Worm (Caenorhabditis elegans) whole organism, L1 larva: Measurements from ENCODE around the gene pgp-11.

Experiments
- aha-1 ChIP-seq: fragments of 150-350 bp; optimal IDR thresholded peaks from 2 replicates; lab custom pipeline; 2014; ENCODE audit warnings: missing biosample characterization, missing genetic modification characterization
- ama-1 ChIP-seq: fragments of 150-350 bp; optimal IDR thresholded peaks from 2 replicates; lab custom pipeline; 2014
- blmp-1 ChIP-seq: fragments of 150-350 bp; optimal IDR thresholded peaks from 2 replicates; lab custom pipeline; 2014; ENCODE audit warnings: missing biosample characterization, missing genetic modification characterization
- dpl-1 ChIP-seq, 3 experiments: fragments of 150-350 bp in 2 of 3; sonication (generic microtip) in 1 of 3; optimal IDR thresholded peaks; 2 replicates each; lab custom pipeline; 2014 to 2017; ENCODE audit warnings: missing biosample characterization in 3 of 3, missing genetic modification characterization in 3 of 3, missing genetic modification reagents in 3 of 3
- dsc-1 ChIP-seq: sonication (generic microtip); optimal IDR thresholded peaks from 2 replicates; lab custom pipeline; 2016; ENCODE audit warnings: mild to moderate bottlenecking, missing genetic modification characterization, missing compliant biosample characterization
- egl-13 ChIP-seq: sonication (generic microtip); optimal IDR thresholded peaks from 2 replicates; lab custom pipeline; 2016; ENCODE audit warnings: missing genotype, missing genetic modification reagents, missing genetic modification characterization, missing compliant biosample characterization
- fkh-10 ChIP-seq: sonication (generic microtip); optimal IDR thresholded peaks from 2 replicates; lab custom pipeline; 2017; ENCODE audit warnings: missing biosample characterization, missing genetic modification reagents, missing genetic modification characterization
- fkh-4 ChIP-seq: sonication (generic microtip); optimal IDR thresholded peaks from 2 replicates; lab custom pipeline; 2016; ENCODE audit warnings: missing compliant biosample characterization, missing genetic modification characterization, borderline replicate concordance
- fos-1 ChIP-seq: fragments of 150-350 bp; optimal IDR thresholded peaks from 2 replicates; lab custom pipeline; 2014; ENCODE audit warnings: missing biosample characterization, missing genetic modification characterization
- grh-1 ChIP-seq: fragments of 200-800 bp; sonication (Bioruptor generic); IDR thresholded peaks from 2 replicates; pipeline ENCODE4 v1.3.6; 2022; ENCODE audit warnings: missing genetic modification reagents, missing genetic modification characterization, missing compliant biosample characterization
- hpl-2 ChIP-seq: fragments of 150-350 bp; optimal IDR thresholded peaks from 2 replicates; lab custom pipeline; 2014; ENCODE audit warnings: missing biosample characterization, missing genetic modification reagents, missing genetic modification characterization
- irx-1 ChIP-seq: sonication (generic microtip); optimal IDR thresholded peaks from 2 replicates; lab custom pipeline; 2016; ENCODE audit warnings: missing genetic modification characterization, missing compliant biosample characterization
- lin-13 ChIP-seq: fragments of 150-350 bp; optimal IDR thresholded peaks from 2 replicates; lab custom pipeline; 2014; ENCODE audit warnings: missing biosample characterization, missing genetic modification reagents, missing genetic modification characterization
- lin-39 ChIP-seq: fragments of 150-350 bp; optimal IDR thresholded peaks from 2 replicates; lab custom pipeline; 2014; ENCODE audit warnings: missing biosample characterization, missing genetic modification reagents, missing genetic modification characterization
- lir-3 ChIP-seq: sonication (generic microtip); optimal IDR thresholded peaks from 2 replicates; lab custom pipeline; 2016; ENCODE audit warnings: mild to moderate bottlenecking, missing genetic modification characterization, moderate library complexity, missing compliant biosample characterization; ENCODE audit not compliant: poor library complexity
- mdl-1 ChIP-seq, 2 experiments: fragments of 150-350 bp; optimal IDR thresholded peaks; 2 replicates each; lab custom pipeline; 2014 to 2017; ENCODE audit warnings: missing biosample characterization in 2 of 2, missing genetic modification characterization in 2 of 2, inconsistent platforms in 1 of 2
- nhr-11 ChIP-seq: fragments of 150-350 bp; optimal IDR thresholded peaks from 2 replicates; lab custom pipeline; 2014; ENCODE audit warnings: missing biosample characterization, missing genetic modification characterization
- nhr-237 ChIP-seq: fragments of 150-350 bp; optimal IDR thresholded peaks from 2 replicates; lab custom pipeline; 2014; ENCODE audit warnings: missing biosample characterization, missing genetic modification characterization
- nhr-76 ChIP-seq: sonication (generic microtip); optimal IDR thresholded peaks from 2 replicates; lab custom pipeline; 2017; ENCODE audit warnings: missing biosample characterization, missing genetic modification characterization
- nhr-77 ChIP-seq: fragments of 150-350 bp; optimal IDR thresholded peaks from 2 replicates; lab custom pipeline; 2014; ENCODE audit warnings: missing biosample characterization, missing genetic modification characterization
- nhr-84 ChIP-seq: sonication (generic microtip); optimal IDR thresholded peaks from 2 replicates; lab custom pipeline; 2017; ENCODE audit warnings: missing biosample characterization, missing genetic modification characterization
- pag-3 ChIP-seq: sonication (generic microtip); optimal IDR thresholded peaks from 2 replicates; lab custom pipeline; 2017; ENCODE audit warnings: missing genetic modification characterization, mild to moderate bottlenecking, missing compliant biosample characterization, antibody characterized with exemption, borderline replicate concordance; ENCODE audit not compliant: insufficient read depth
- pqm-1 ChIP-seq: sonication (generic microtip); optimal IDR thresholded peaks from 3 replicates; lab custom pipeline; 2017; ENCODE audit warnings: missing biosample characterization, missing genetic modification characterization
- skn-1 ChIP-seq: fragments of 150-350 bp; optimal IDR thresholded peaks from 2 replicates; lab custom pipeline; 2014; ENCODE audit warnings: missing biosample characterization, missing genetic modification characterization
- snu-23 ChIP-seq: sonication (generic microtip); optimal IDR thresholded peaks from 2 replicates; lab custom pipeline; 2016; ENCODE audit warnings: missing genetic modification characterization, missing compliant biosample characterization
- sptf-1 ChIP-seq: fragments of 150-350 bp; optimal IDR thresholded peaks from 2 replicates; lab custom pipeline; 2014; ENCODE audit warnings: missing biosample characterization, missing genetic modification characterization
- sup-37 ChIP-seq: fragments of 200-800 bp; sonication (Bioruptor generic); optimal IDR thresholded peaks from 2 replicates; lab custom pipeline; 2018; ENCODE audit warnings: mild to moderate bottlenecking, missing genetic modification characterization, missing compliant biosample characterization
- swsn-7 ChIP-seq: sonication (generic microtip); optimal IDR thresholded peaks from 2 replicates; lab custom pipeline; 2016; ENCODE audit warnings: missing genetic modification characterization, missing compliant biosample characterization
- tlp-1 ChIP-seq: fragments of 150-350 bp; optimal IDR thresholded peaks from 2 replicates; lab custom pipeline; 2014; ENCODE audit warnings: missing biosample characterization, missing genetic modification characterization
- unc-130 ChIP-seq: fragments of 150-350 bp; optimal IDR thresholded peaks from 2 replicates; lab custom pipeline; 2017; ENCODE audit warnings: missing biosample characterization, missing genetic modification characterization, inconsistent platforms
- unc-30 ChIP-seq: sonication (generic microtip); optimal IDR thresholded peaks from 2 replicates; lab custom pipeline; 2017; ENCODE audit warnings: missing biosample characterization, missing genetic modification characterization
- unc-86 ChIP-seq: sonication (generic microtip); optimal IDR thresholded peaks from 2 replicates; lab custom pipeline; 2016; ENCODE audit warnings: missing genetic modification characterization, missing compliant biosample characterization
- unc-98 ChIP-seq: fragments of 200-800 bp; sonication (Bioruptor generic); IDR thresholded peaks from 2 replicates; pipeline ENCODE4 v1.3.6; 2022; ENCODE audit warnings: missing genetic modification characterization, missing compliant biosample characterization
- xbp-1 ChIP-seq: sonication (generic microtip); optimal IDR thresholded peaks from 2 replicates; lab custom pipeline; 2016; ENCODE audit warnings: missing genetic modification characterization, missing compliant biosample characterization
- zag-1 ChIP-seq: fragments of 150-350 bp; optimal IDR thresholded peaks from 2 replicates; lab custom pipeline; 2014; ENCODE audit warnings: missing biosample characterization, missing genetic modification characterization
- ztf-11 ChIP-seq, 2 experiments: sonication (generic microtip); optimal IDR thresholded peaks; 2 replicates each; lab custom pipeline; 2016 to 2017; ENCODE audit warnings: missing genetic modification characterization in 2 of 2, missing biosample characterization in 1 of 2, missing compliant biosample characterization in 1 of 2

Gene pgp-11

ce11 chrII:8004157-8004556, at the start of gene pgp-11:
Gene pgp-11 (minus strand): TSS chrII:8004257.
- no peak for TF ChIP-seq sptf-1 (tag; lab: Kevin White, UChicago)

- TF ChIP-seq egl-13, result no peak
- peak; percentile 53 for TF ChIP-seq blmp-1 (tag; lab: Kevin White, UChicago)
- TF ChIP-seq nhr-77 (tag; lab: Kevin White, UChicago), result no peak
- no peak for TF ChIP-seq lin-39 (tag; lab: Kevin White, UChicago)
- TF ChIP-seq, all 84 proteins: peak for 1
Observed at ce11 chrII:8052850-8053249, 48.8 kb upstream of the pgp-11 start, which contains the start of gene T05H10.4. Gene T05H10.4 (plus strand): TSS chrII:8053150.

- TF ChIP-seq lin-13 (GFP tag; lab: Kevin White, UChicago) (no peak), snu-23 (GFP tag; lab: Kevin White, UChicago) (no peak), nhr-84 (tag; lab: Kevin White, UChicago) (no peak), nhr-237 (tag; lab: Kevin White, UChicago) (no peak), fos-1 (tag; lab: Kevin White, UChicago) (no peak), unc-30 (no peak), fkh-4 (tag; lab: Kevin White, UChicago) (no peak), sup-37 (no peak), tlp-1 (tag; lab: Kevin White, UChicago) (no peak), ztf-11 (tag; optimal IDR thresholded peaks at IDR 0.05; lab: Kevin White, UChicago) (no peak), pqm-1 (tag; lab: Kevin White, UChicago) (no peak), mdl-1 (tag; optimal IDR thresholded peaks at IDR 0.05; lab: Kevin White, UChicago) (no peak), fkh-10 (GFP tag; lab: Kevin White, UChicago) (no peak), hpl-2 (GFP tag; lab: Kevin White, UChicago) (no peak), grh-1 (GFP tag; lab: Robert Waterston, UW) (no peak), unc-86 (tag; lab: Kevin White, UChicago) (no peak), skn-1 (tag; lab: Kevin White, UChicago) (no peak)
Observed at ce11 chrII:8052172-8052571, 48.1 kb upstream of the pgp-11 start.

- TF ChIP-seq nhr-84 (tag; lab: Kevin White, UChicago) (no peak), zag-1 (tag; lab: Kevin White, UChicago) (no peak), nhr-11 (no peak), pqm-1 (tag; lab: Kevin White, UChicago) (no peak), nhr-76 (no peak), ama-1 (no peak), dsc-1 (no peak), pag-3 (tag; lab: Kevin White, UChicago) (no peak), irx-1 (no peak), unc-130 (tag; lab: Kevin White, UChicago) (no peak), dpl-1 (GFP tag; optimal IDR thresholded peaks at IDR 0.05; lab: Kevin White, UChicago) (no peak)
Observed at ce11 chrII:8051330-8051729, 47.3 kb upstream of the pgp-11 start.

ce11 chrII:8050477-8050876, 46.4 kb upstream of the pgp-11 start, which contains the start of gene mtre-1:
Gene mtre-1 (minus strand): TSS chrII:8050577.
- TF ChIP-seq mdl-1 (tag; optimal IDR thresholded peaks at IDR 0.05; lab: Kevin White, UChicago) (no peak), unc-98 (no peak), fkh-10 (GFP tag; lab: Kevin White, UChicago) (no peak), lir-3 (tag; lab: Kevin White, UChicago) (no peak), aha-1 (no peak), swsn-7 (tag; lab: Kevin White, UChicago) (no peak), xbp-1 (tag; lab: Kevin White, UChicago) (no peak), fkh-4 (tag; lab: Kevin White, UChicago) (no peak)
